Worm (Caenorhabditis elegans): ENCODE measurements around the gene F09G8.5.
A peak's percentile ranks its signal among the peaks of the same experiment; 100 is the strongest.

The F09G8.5 gene

DNA sequence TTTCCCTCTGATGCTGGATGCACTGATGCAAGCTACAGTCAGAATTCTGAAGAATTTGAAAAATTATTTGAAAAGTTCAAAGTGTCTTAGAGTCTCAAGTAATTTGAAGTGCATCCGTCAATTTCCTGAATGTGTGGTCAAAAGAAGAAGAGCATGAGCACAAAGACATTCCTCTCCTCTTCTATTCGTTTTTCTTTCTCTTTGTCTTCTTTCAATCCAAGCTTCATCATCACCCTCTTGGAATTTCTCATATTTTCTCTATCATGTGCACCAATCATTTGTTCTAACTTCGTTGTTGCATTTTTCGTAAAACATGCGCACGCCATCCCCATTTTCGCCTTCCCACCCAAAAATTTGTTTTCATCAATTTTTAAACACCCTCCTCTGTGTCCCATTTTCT, 31.2 kb downstream of the F09G8.5 start:
- TF ChIP-seq ceh-27 (GFP tag; optimal IDR thresholded peaks at IDR 0.05) (peak; percentile 18), cebp-2 (GFP tag; IDR thresholded peaks at IDR 0.05) (no peak), F57A8.1 (GFP tag; optimal IDR thresholded peaks at IDR 0.05) (no peak)

DNA sequence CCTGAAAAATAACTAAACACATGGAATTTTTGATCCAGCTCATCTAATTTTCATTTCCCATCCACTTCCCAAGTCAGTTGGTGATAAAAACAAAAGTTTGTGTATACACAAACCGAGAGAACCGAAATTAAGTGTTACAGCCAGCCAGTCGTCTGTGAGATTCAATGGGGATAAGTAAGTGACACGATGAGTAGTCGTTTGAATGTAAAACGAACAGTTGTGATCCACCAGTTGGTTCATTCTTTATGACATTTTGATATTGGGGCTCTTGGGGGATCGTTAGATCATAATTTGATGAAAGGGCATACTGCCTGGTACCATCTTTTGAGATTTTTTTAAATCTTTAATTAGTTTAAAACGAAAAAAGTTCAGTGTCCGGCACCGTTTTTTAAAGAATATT, 32.0 kb downstream of the F09G8.5 start:
- no peak for TF ChIP-seq F57A8.1 (GFP tag; optimal IDR thresholded peaks at IDR 0.05)
- TF ChIP-seq nhr-80 (tag; optimal IDR thresholded peaks at IDR 0.05) = no peak
- TF ChIP-seq hlh-12 (tag; optimal IDR thresholded peaks at IDR 0.05) = no peak
- TF ChIP-seq ceh-91 (GFP tag; IDR thresholded peaks at IDR 0.05) = no peak
- no peak for TF ChIP-seq hsf-1 (GFP tag; IDR thresholded peaks at IDR 0.05)
- no peak for TF ChIP-seq let-607 (tag; optimal IDR thresholded peaks at IDR 0.05)
- no peak for TF ChIP-seq nhr-90 (tag; optimal IDR thresholded peaks at IDR 0.05)
- TF ChIP-seq ztf-22 (GFP tag; optimal IDR thresholded peaks at IDR 0.05) = no peak
- no peak for TF ChIP-seq efl-1 (GFP tag; optimal IDR thresholded peaks at IDR 0.05)

DNA sequence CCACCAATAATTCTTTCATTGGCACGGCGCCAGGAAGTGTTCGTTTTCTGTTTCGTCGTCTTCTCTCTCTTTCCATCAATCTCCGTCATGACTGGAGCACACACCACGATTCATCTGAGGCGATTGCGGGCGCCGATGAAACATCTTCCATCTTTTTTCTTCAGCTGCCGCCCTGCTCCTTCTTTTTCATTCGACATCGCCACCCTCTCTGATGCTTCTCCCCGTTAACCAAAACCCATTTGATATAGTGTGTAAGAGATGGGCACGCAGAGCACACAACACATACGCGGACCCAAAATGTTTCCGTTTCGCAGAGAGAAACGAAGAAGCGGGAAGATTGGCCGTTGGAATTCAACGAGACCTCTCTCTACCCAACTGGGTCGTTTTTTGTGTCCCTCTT, 32.7 kb downstream of the F09G8.5 start:
- TF ChIP-seq K12H6.12 (tag; optimal IDR thresholded peaks at IDR 0.05) = peak; percentile 46
- no peak for TF ChIP-seq die-1 (tag; optimal IDR thresholded peaks at IDR 0.05)
- 0 out of 2 replicates have a peak, but pooled peaks have one; percentile 15 for TF ChIP-seq hmg-1.2 (GFP tag; IDR thresholded peaks at IDR 0.05)
- TF ChIP-seq nhr-80 (tag; optimal IDR thresholded peaks at IDR 0.05) = no peak
- TF ChIP-seq madf-10 (tag; optimal IDR thresholded peaks at IDR 0.05) = no peak

DNA sequence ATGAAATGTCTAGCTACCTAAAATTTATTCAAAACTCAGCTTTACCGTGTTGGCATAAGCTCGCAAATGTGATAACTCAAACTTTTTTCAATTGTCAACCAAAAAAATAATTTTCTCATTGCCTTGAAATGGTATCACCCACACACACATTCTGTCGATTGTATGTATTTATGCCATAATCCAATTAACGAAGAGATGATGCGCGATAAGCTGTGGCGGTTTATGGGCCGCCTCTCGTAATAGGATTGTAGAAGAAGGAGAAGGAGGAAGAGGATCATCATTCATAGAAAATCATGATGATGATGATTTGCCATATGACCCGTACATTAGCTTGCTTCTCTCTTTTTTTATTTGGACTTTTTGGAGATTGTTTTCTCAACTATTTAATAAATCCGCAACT, 34.4 kb downstream of the F09G8.5 start:
- TF ChIP-seq snpc-3.4 (tag; optimal IDR thresholded peaks at IDR 0.05) = no peak
- no peak for TF ChIP-seq nhr-120 (GFP tag; IDR thresholded peaks at IDR 0.05)
- no peak for TF ChIP-seq lag-1 (GFP tag; IDR thresholded peaks at IDR 0.05)

DNA sequence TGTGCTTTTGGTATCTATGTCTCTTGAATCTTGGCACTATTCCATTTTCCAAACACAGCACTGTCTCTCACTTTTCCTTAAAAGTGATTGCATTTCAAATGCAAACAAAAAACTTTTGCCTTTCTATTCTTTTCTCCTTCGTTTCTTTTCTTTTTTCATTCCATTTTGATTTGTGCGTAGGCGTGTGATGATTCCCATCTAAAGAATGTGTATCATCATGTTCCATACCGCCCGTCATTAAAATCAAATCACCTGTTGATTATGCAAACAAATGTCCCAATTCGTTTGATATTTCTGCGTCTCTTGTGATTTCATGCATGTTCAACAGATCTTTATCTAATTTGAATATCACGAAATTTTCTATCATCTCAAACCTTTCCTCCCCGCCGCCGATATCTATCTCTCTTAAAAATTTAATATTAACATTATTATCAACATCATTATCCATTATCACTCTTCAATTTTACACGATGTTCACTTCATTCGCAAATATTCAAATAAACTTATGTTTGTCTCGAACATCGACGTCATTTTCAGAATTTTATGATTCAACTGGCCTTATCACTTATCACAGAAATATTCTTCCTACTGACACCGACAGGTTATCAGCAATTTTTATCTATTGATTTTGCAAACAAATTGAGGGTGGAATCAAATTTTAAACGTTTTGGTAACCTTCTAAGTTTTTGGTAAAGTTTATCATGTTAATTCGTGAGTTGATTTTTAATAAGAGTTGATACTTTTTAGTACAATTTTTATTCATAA, 36.7 kb downstream of the F09G8.5 start:
- TF ChIP-seq B0035.1 (tag; optimal IDR thresholded peaks at IDR 0.05) (no peak), dox-1 (GFP tag; IDR thresholded peaks at IDR 0.05) (0 out of 2 replicates have a peak, but pooled peaks have one; percentile 22), nhr-80 (tag; optimal IDR thresholded peaks at IDR 0.05) (peak; percentile 60)

DNA sequence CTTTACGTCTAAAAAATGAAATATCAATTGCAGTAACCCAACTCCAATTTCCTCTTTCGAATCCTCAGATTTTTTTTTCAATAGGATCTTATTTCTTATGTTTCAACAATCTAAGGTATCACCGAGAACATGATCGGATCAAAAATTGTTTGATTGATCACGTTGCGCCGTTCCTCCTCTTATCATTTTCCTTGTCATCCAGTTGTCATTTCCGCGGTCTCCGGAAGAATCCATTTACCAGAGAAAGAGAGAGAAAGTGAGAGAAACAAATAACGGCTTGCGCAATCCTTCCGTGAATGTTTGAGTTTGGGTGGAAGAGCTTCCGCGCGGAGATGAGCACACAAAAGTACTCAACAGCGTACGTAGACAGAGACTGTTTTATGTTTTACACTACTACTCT, 38.5 kb downstream of the F09G8.5 start:
- TF ChIP-seq F57C9.4 (tag; optimal IDR thresholded peaks at IDR 0.05) = no peak
- no peak for TF ChIP-seq madf-3 (GFP tag; IDR thresholded peaks at IDR 0.05)
- no peak for TF ChIP-seq Y67H2A.10 (GFP tag; conservative IDR thresholded peaks at IDR 0.05)
- TF ChIP-seq ztf-3 (GFP tag; optimal IDR thresholded peaks at IDR 0.05) = no peak
- no peak for TF ChIP-seq ZK185.1 (tag; optimal IDR thresholded peaks at IDR 0.05; ENCODE audit: poor library complexity, severe bottlenecking)
- peak; percentile 68 for TF ChIP-seq nhr-80 (tag; optimal IDR thresholded peaks at IDR 0.05)
- no peak for TF ChIP-seq attf-5 (GFP tag; optimal IDR thresholded peaks at IDR 0.05)
- TF ChIP-seq cebp-1 (GFP tag; IDR thresholded peaks at IDR 0.05) = no peak
- no peak for TF ChIP-seq cebp-1 (tag; optimal IDR thresholded peaks at IDR 0.05)
- peak; percentile 42 for TF ChIP-seq unc-62 (GFP tag; optimal IDR thresholded peaks at IDR 0.05)
- no peak for TF ChIP-seq F22D6.2 (tag; optimal IDR thresholded peaks at IDR 0.05)
- TF ChIP-seq B0261.1 (tag; optimal IDR thresholded peaks at IDR 0.05) = no peak
- no peak for TF ChIP-seq mcd-1 (GFP tag; IDR thresholded peaks at IDR 0.05)
- no peak for TF ChIP-seq dox-1 (GFP tag; IDR thresholded peaks at IDR 0.05)
- no peak for TF ChIP-seq attf-6 (GFP tag; IDR thresholded peaks at IDR 0.05)
- no peak for TF ChIP-seq xnd-1 (tag; optimal IDR thresholded peaks at IDR 0.05)
